Worm (Caenorhabditis elegans): ENCODE results near the gene rheb-1.

rheb-1 gene

ce11 chrIII:9457192-9458103 lies 1.6 kb upstream of the rheb-1 start (continued):
- TF ChIP-seq unc-130 (tag; optimal IDR thresholded peaks at IDR 0.05) (peak; percentile 80), sox-4 (tag; optimal IDR thresholded peaks at IDR 0.05) (no peak), tbx-2 (tag; optimal IDR thresholded peaks at IDR 0.05) (peak; percentile 56), jun-1 (tag; optimal IDR thresholded peaks at IDR 0.05) (no peak), isw-1 (GFP tag; IDR thresholded peaks at IDR 0.05) (no peak), nhr-71 (tag; optimal IDR thresholded peaks at IDR 0.05) (peak; percentile 82), ceh-90 (tag; optimal IDR thresholded peaks at IDR 0.05) (no peak), C34B4.2 (tag; optimal IDR thresholded peaks at IDR 0.05) (no peak)

- TF ChIP-seq blmp-1 (tag; optimal IDR thresholded peaks at IDR 0.05) (peak; percentile 68), pag-3 (tag; optimal IDR thresholded peaks at IDR 0.05; ENCODE audit: borderline replicate concordance, insufficient read depth) (no peak)
These were observed 1.1 kb downstream of the rheb-1 start for ce11 chrIII:9454730-9455129.

ce11 chrIII:9453962-9454361 lies 1.9 kb downstream of the rheb-1 start, which contains the start of gene F54C8.7:
F54C8.7 (minus strand) TSS chrIII:9454062.
- TF ChIP-seq unc-62 (GFP tag; optimal IDR thresholded peaks at IDR 0.05) (no peak), elt-3 (tag; optimal IDR thresholded peaks at IDR 0.05) (no peak), nhr-11 (tag; optimal IDR thresholded peaks at IDR 0.05) (no peak), pag-3 (tag; optimal IDR thresholded peaks at IDR 0.05; ENCODE audit: borderline replicate concordance, insufficient read depth) (no peak), ama-1 (optimal IDR thresholded peaks at IDR 0.05) (no peak), sup-37 (GFP tag; optimal IDR thresholded peaks at IDR 0.05) (no peak), lsy-2 (tag; optimal IDR thresholded peaks at IDR 0.05) (no peak)

ce11 chrIII:9450933-9451332 lies 4.9 kb downstream of the rheb-1 start:
- TF ChIP-seq ceh-82 (tag; optimal IDR thresholded peaks at IDR 0.05) (no peak), xbp-1 (tag; optimal IDR thresholded peaks at IDR 0.05) (no peak), efl-3 (GFP tag; optimal IDR thresholded peaks at IDR 0.05) (no peak), ces-1 (GFP tag; optimal IDR thresholded peaks at IDR 0.05) (no peak), lsy-2 (tag; optimal IDR thresholded peaks at IDR 0.05) (peak; percentile 34 to 41), unc-130 (tag; optimal IDR thresholded peaks at IDR 0.05) (no peak), nhr-20 (tag; optimal IDR thresholded peaks at IDR 0.05) (no peak), lin-14 (GFP tag; optimal IDR thresholded peaks at IDR 0.05) (peak; percentile 27), F16B12.6 (tag; optimal IDR thresholded peaks at IDR 0.05) (no peak), hlh-17 (GFP tag; optimal IDR thresholded peaks at IDR 0.05; ENCODE audit: borderline replicate concordance) (no peak), pag-3 (tag; optimal IDR thresholded peaks at IDR 0.05; ENCODE audit: borderline replicate concordance, insufficient read depth) (no peak), ceh-63 (GFP tag; optimal IDR thresholded peaks at IDR 0.05) (no peak), nhr-237 (tag; optimal IDR thresholded peaks at IDR 0.05) (no peak), blmp-1 (tag; optimal IDR thresholded peaks at IDR 0.05) (peak; percentile 32), hpl-2 (GFP tag; optimal IDR thresholded peaks at IDR 0.05) (no peak), ceh-88 (GFP tag; IDR thresholded peaks at IDR 0.05) (no peak), egl-13 (tag; optimal IDR thresholded peaks at IDR 0.05) (no peak), unc-98 (GFP tag; IDR thresholded peaks at IDR 0.05) (no peak), nhr-85 (tag) (peak; percentile 4), fkh-8 (tag; optimal IDR thresholded peaks at IDR 0.05) (no peak), ceh-90 (tag; optimal IDR thresholded peaks at IDR 0.05) (no peak), pax-3 (tag; optimal IDR thresholded peaks at IDR 0.05) (no peak), irx-1 (tag; optimal IDR thresholded peaks at IDR 0.05) (no peak), sox-4 (tag; optimal IDR thresholded peaks at IDR 0.05) (no peak), lin-15B (tag; optimal IDR thresholded peaks at IDR 0.05) (no peak), tbx-2 (tag; optimal IDR thresholded peaks at IDR 0.05) (no peak), zag-1 (tag; optimal IDR thresholded peaks at IDR 0.05) (no peak), ztf-11 (tag; optimal IDR thresholded peaks at IDR 0.05) (peak in 1 of 2 experiments; percentile 41), mab-9 (GFP tag; IDR thresholded peaks at IDR 0.05) (no peak), sup-37 (GFP tag; optimal IDR thresholded peaks at IDR 0.05) (no peak), mef-2 (tag; optimal IDR thresholded peaks at IDR 0.05) (no peak), alr-1 (tag; optimal IDR thresholded peaks at IDR 0.05; ENCODE audit: borderline replicate concordance) (no peak), skn-1 (tag; optimal IDR thresholded peaks at IDR 0.05) (no peak), C34B4.2 (tag; optimal IDR thresholded peaks at IDR 0.05) (no peak), ama-1 (optimal IDR thresholded peaks at IDR 0.05) (no peak), nhr-76 (tag; optimal IDR thresholded peaks at IDR 0.05) (no peak), sptf-1 (tag; optimal IDR thresholded peaks at IDR 0.05) (no peak), unc-86 (tag; optimal IDR thresholded peaks at IDR 0.05) (peak; percentile 36)
